Worm (Caenorhabditis elegans): ENCODE measurements around the gene C03B1.6.

DNA sequence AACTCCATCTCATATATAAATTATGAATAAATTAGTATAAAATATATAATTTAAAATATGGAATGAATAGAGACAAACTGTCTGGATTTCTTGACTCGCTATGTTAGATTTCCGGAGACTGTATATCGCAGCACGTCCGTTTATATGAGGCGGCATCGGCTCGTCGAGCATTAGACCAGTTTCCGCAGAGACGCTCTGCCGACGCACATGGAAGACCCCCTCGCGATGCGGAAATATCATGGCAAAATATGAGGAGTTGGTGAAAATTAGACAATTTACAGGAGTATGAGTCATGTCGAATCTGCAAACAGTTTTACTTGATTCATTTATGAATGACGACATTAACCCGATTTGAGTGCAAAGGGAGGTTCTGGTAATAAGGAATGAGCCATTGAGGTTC is 30.6 kb upstream of the C03B1.6 start, which contains the start of gene chtb-3:
- TF ChIP-seq nhr-25 (tag; optimal IDR thresholded peaks at IDR 0.05) (no peak), mdl-1 (tag; optimal IDR thresholded peaks at IDR 0.05) (no peak), snpc-4 (tag; optimal IDR thresholded peaks at IDR 0.05) (no peak), skn-1 (tag; optimal IDR thresholded peaks at IDR 0.05) (no peak)
